Worm (Caenorhabditis elegans): ENCODE measurements around the gene C39F7.5.

ce11 chrV:1313274-1313673, 48.7 kb downstream of the C39F7.5 start:
- TF ChIP-seq ceh-16 (tag; optimal IDR thresholded peaks at IDR 0.05) (no peak), pha-4 (tag; optimal IDR thresholded peaks at IDR 0.05) (no peak), unc-39 (tag; optimal IDR thresholded peaks at IDR 0.05) (no peak)

All from whole organism, L3 larva.